Worm (Caenorhabditis elegans) whole organism, young adult: ENCODE measurements around the gene C49C8.2.

ENCODE experiments used
- B0261.1 ChIP-seq: sonication (generic microtip); optimal IDR thresholded peaks from 2 replicates; lab custom pipeline; 2016; ENCODE audit warnings: mild to moderate bottlenecking, missing genetic modification characterization, moderate library complexity, missing compliant biosample characterization
- B0336.3 ChIP-seq: fragments of 200-800 bp; sonication (Bioruptor generic); IDR thresholded peaks from 2 replicates; pipeline ENCODE4 v1.3.6; 2022; ENCODE audit warnings: missing genetic modification characterization, missing compliant biosample characterization
- F10E7.11 ChIP-seq: sonication (generic microtip); optimal IDR thresholded peaks from 2 replicates; lab custom pipeline; 2017; ENCODE audit warnings: mild to moderate bottlenecking, missing genetic modification characterization, moderate library complexity, missing compliant biosample characterization
- F22D6.2 ChIP-seq: sonication (generic microtip); optimal IDR thresholded peaks from 2 replicates; lab custom pipeline; 2016; ENCODE audit warnings: mild to moderate bottlenecking, missing genetic modification characterization, missing compliant biosample characterization
- F37B4.10 ChIP-seq: fragments of 200-800 bp; sonication (Bioruptor generic); IDR thresholded peaks from 2 replicates; pipeline ENCODE4 v1.3.6; 2022; ENCODE audit warnings: missing genetic modification characterization, missing compliant biosample characterization
- F39B2.1 ChIP-seq: fragments of 200-800 bp; sonication (Bioruptor generic); IDR thresholded peaks from 2 replicates; pipeline ENCODE4 v1.3.6; 2022; ENCODE audit warnings: missing genetic modification reagents, missing genetic modification characterization, missing compliant biosample characterization
- F49E8.2 ChIP-seq: sonication (generic microtip); optimal IDR thresholded peaks from 3 replicates; lab custom pipeline; 2017; ENCODE audit warnings: missing genetic modification characterization, mild to moderate bottlenecking, missing compliant biosample characterization, antibody characterized with exemption, moderate library complexity; ENCODE audit not compliant: insufficient read depth
- F52B5.7 ChIP-seq: sonication (generic microtip); optimal IDR thresholded peaks from 2 replicates; lab custom pipeline; 2016; ENCODE audit warnings: mild to moderate bottlenecking, missing genetic modification characterization, missing compliant biosample characterization
- F57C9.4 ChIP-seq: sonication (generic microtip); optimal IDR thresholded peaks from 2 replicates; lab custom pipeline; 2017; ENCODE audit warnings: mild to moderate bottlenecking, missing genetic modification characterization, missing compliant biosample characterization
- T07F8.4 ChIP-seq: sonication (generic microtip); optimal IDR thresholded peaks from 2 replicates; lab custom pipeline; 2016; ENCODE audit warnings: mild to moderate bottlenecking, missing genetic modification characterization, moderate library complexity, missing compliant biosample characterization
- Y53F4B.3 ChIP-seq: fragments of 200-800 bp; sonication (Bioruptor generic); IDR thresholded peaks from 2 replicates; pipeline ENCODE4 v1.3.6; 2022; ENCODE audit warnings: missing genetic modification reagents, missing genetic modification characterization, missing compliant biosample characterization
- Y56A3A.18 ChIP-seq: fragments of 200-800 bp; sonication (Bioruptor generic); IDR thresholded peaks from 2 replicates; pipeline ENCODE4 v1.3.6; 2022; ENCODE audit warnings: missing genetic modification reagents, missing genetic modification characterization, missing compliant biosample characterization
- aptf-3 ChIP-seq: fragments of 200-800 bp; sonication (Bioruptor generic); IDR thresholded peaks from 2 replicates; pipeline ENCODE4 v1.3.6; 2022; ENCODE audit warnings: missing genetic modification characterization, missing compliant biosample characterization
- atf-7 ChIP-seq: sonication (generic microtip); optimal IDR thresholded peaks from 2 replicates; lab custom pipeline; 2017; ENCODE audit warnings: mild to moderate bottlenecking, missing genetic modification characterization, missing compliant biosample characterization
- athp-1 ChIP-seq: sonication (generic microtip); optimal IDR thresholded peaks from 2 replicates; lab custom pipeline; 2017; ENCODE audit warnings: mild to moderate bottlenecking, missing genetic modification characterization, missing compliant biosample characterization
- attf-6 ChIP-seq: fragments of 200-800 bp; sonication (Bioruptor generic); IDR thresholded peaks from 2 replicates; pipeline ENCODE4 v1.3.6; 2022; ENCODE audit warnings: missing genetic modification reagents, missing genetic modification characterization, missing compliant biosample characterization
- ceh-91 ChIP-seq: fragments of 200-800 bp; sonication (Bioruptor generic); IDR thresholded peaks from 2 replicates; pipeline ENCODE4 v1.3.6; 2022; ENCODE audit warnings: missing genetic modification reagents, missing genetic modification characterization, missing compliant biosample characterization
- chd-7 ChIP-seq: sonication (generic microtip); optimal IDR thresholded peaks from 2 replicates; lab custom pipeline; 2016; ENCODE audit warnings: mild to moderate bottlenecking, missing genetic modification characterization, moderate library complexity, missing compliant biosample characterization
- die-1 ChIP-seq: sonication (generic microtip); optimal IDR thresholded peaks from 2 replicates; lab custom pipeline; 2016; ENCODE audit warnings: missing genotype, mild to moderate bottlenecking, missing genetic modification characterization, missing compliant biosample characterization
- efl-1 ChIP-seq: fragments of 150-350 bp; optimal IDR thresholded peaks from 2 replicates; lab custom pipeline; 2014; ENCODE audit warnings: missing biosample characterization, missing genetic modification reagents, missing genetic modification characterization
- egl-44 ChIP-seq: fragments of 200-800 bp; sonication (Bioruptor generic); IDR thresholded peaks from 2 replicates; pipeline ENCODE4 v1.3.6; 2022; ENCODE audit warnings: missing genetic modification reagents, missing genetic modification characterization, missing compliant biosample characterization
- ets-4 ChIP-seq: fragments of 200-800 bp; sonication (Bioruptor generic); optimal IDR thresholded peaks from 2 replicates; lab custom pipeline; 2018; ENCODE audit warnings: mild to moderate bottlenecking, missing genetic modification characterization, missing compliant biosample characterization
- hlh-12 ChIP-seq: sonication (generic microtip); optimal IDR thresholded peaks from 2 replicates; lab custom pipeline; 2016; ENCODE audit warnings: missing genetic modification characterization, missing compliant biosample characterization
- hsf-1 ChIP-seq: fragments of 200-800 bp; sonication (Bioruptor generic); IDR thresholded peaks from 2 replicates; pipeline ENCODE4 v1.3.6; 2022; ENCODE audit warnings: missing genetic modification reagents, missing genetic modification characterization, missing compliant biosample characterization
- lag-1 ChIP-seq: fragments of 200-800 bp; sonication (Bioruptor generic); IDR thresholded peaks from 2 replicates; pipeline ENCODE4 v1.3.6; 2022; ENCODE audit warnings: missing genetic modification reagents, missing genetic modification characterization, missing compliant biosample characterization
- let-526 ChIP-seq: fragments of 200-800 bp; sonication (Bioruptor generic); IDR thresholded peaks from 2 replicates; pipeline ENCODE4 v1.3.6; 2022; ENCODE audit warnings: missing genetic modification reagents, missing genetic modification characterization, missing compliant biosample characterization
- lin-40 ChIP-seq: sonication (generic microtip); optimal IDR thresholded peaks from 2 replicates; lab custom pipeline; 2016; ENCODE audit warnings: missing genetic modification characterization, mild to moderate bottlenecking, missing compliant biosample characterization, missing genotype, missing genetic modification reagents
- lin-54 ChIP-seq: fragments of 200-800 bp; sonication (Bioruptor generic); optimal IDR thresholded peaks from 2 replicates; lab custom pipeline; 2018; ENCODE audit warnings: mild to moderate bottlenecking, missing genetic modification characterization, missing compliant biosample characterization
- lsl-1 ChIP-seq: fragments of 200-800 bp; sonication (Bioruptor generic); optimal IDR thresholded peaks from 2 replicates; lab custom pipeline; 2018; ENCODE audit warnings: mild to moderate bottlenecking, missing genetic modification characterization, moderate library complexity, missing compliant biosample characterization
- madf-3 ChIP-seq: fragments of 200-800 bp; sonication (Bioruptor generic); IDR thresholded peaks from 2 replicates; pipeline ENCODE4 v1.3.6; 2022; ENCODE audit warnings: missing genetic modification reagents, missing genetic modification characterization, missing compliant biosample characterization
- mxl-1 ChIP-seq: sonication (generic microtip); optimal IDR thresholded peaks from 2 replicates; lab custom pipeline; 2016; ENCODE audit warnings: missing genetic modification characterization, missing compliant biosample characterization
- nfyb-1 ChIP-seq: fragments of 200-800 bp; sonication (Bioruptor generic); IDR thresholded peaks from 2 replicates; pipeline ENCODE4 v1.3.6; 2022; ENCODE audit warnings: missing genetic modification reagents, missing genetic modification characterization, missing compliant biosample characterization
- nhr-179 ChIP-seq: sonication (generic microtip); optimal IDR thresholded peaks from 2 replicates; lab custom pipeline; 2016; ENCODE audit warnings: mild to moderate bottlenecking, missing genetic modification characterization, missing compliant biosample characterization
- nhr-80 ChIP-seq: sonication (generic microtip); optimal IDR thresholded peaks from 2 replicates; lab custom pipeline; 2016; ENCODE audit warnings: missing genetic modification characterization, missing compliant biosample characterization
- rec-8 ChIP-seq, 2 experiments: sonication (generic microtip); optimal IDR thresholded peaks; 2 replicates each; lab custom pipeline; 2016; ENCODE audit warnings: mild to moderate bottlenecking in 2 of 2, missing genetic modification characterization in 2 of 2, missing genetic modification reagents in 2 of 2, missing genotype in 2 of 2, missing biosample characterization in 1 of 2, missing compliant biosample characterization in 1 of 2, moderate library complexity in 1 of 2
- sdz-38 ChIP-seq: sonication (generic microtip); optimal IDR thresholded peaks from 2 replicates; lab custom pipeline; 2016; ENCODE audit warnings: missing genotype, missing genetic modification characterization, missing compliant biosample characterization
- snpc-1.1 ChIP-seq: sonication (generic microtip); optimal IDR thresholded peaks from 2 replicates; lab custom pipeline; 2017; ENCODE audit warnings: missing genetic modification characterization, mild to moderate bottlenecking, missing compliant biosample characterization, antibody characterized with exemption, moderate library complexity, missing genotype, missing genetic modification reagents; ENCODE audit not compliant: insufficient read depth
- unc-130 ChIP-seq: sonication (generic microtip); optimal IDR thresholded peaks from 2 replicates; lab custom pipeline; 2016; ENCODE audit warnings: missing genetic modification reagents, missing genetic modification characterization, missing compliant biosample characterization
- ztf-18 ChIP-seq: sonication (generic microtip); optimal IDR thresholded peaks from 2 replicates; lab custom pipeline; 2016; ENCODE audit warnings: missing genotype, mild to moderate bottlenecking, missing genetic modification characterization, missing compliant biosample characterization
- ztf-26 ChIP-seq: sonication (generic microtip); optimal IDR thresholded peaks from 2 replicates; lab custom pipeline; 2017; ENCODE audit warnings: missing genetic modification characterization, missing compliant biosample characterization

C49C8.2 gene

ce11 chrIV:8630243-8630642 is 20.6 kb upstream of the C49C8.2 start:
- TF ChIP-seq ceh-91 (GFP tag; lab: Robert Waterston, UW) (no peak), F57C9.4 (tag; lab: Kevin White, UChicago) (no peak), F49E8.2 (tag; lab: Kevin White, UChicago) (no peak), F10E7.11 (no peak), F22D6.2 (no peak), sdz-38 (tag; lab: Kevin White, UChicago) (no peak), let-526 (GFP tag; lab: Robert Waterston, UW) (no peak), lsl-1 (no peak), aptf-3 (GFP tag; lab: Robert Waterston, UW) (no peak), die-1 (tag; lab: Kevin White, UChicago) (no peak), rec-8 (tag; optimal IDR thresholded peaks at IDR 0.05; lab: Kevin White, UChicago) (no peak)

ce11 chrIV:8631033-8631432 is 19.9 kb upstream of the C49C8.2 start, which contains the start of gene dgk-4:
Gene dgk-4 (plus strand): TSS chrIV:8631333.
- TF ChIP-seq B0261.1 (tag; lab: Kevin White, UChicago) (no peak), ets-4 (no peak), efl-1 (GFP tag; lab: Kevin White, UChicago) (no peak), nfyb-1 (GFP tag; lab: Robert Waterston, UW) (no peak), snpc-1.1 (tag; lab: Kevin White, UChicago) (no peak), Y53F4B.3 (GFP tag; lab: Robert Waterston, UW) (no peak), madf-3 (no peak), nhr-179 (tag; lab: Kevin White, UChicago) (no peak), atf-7 (no peak), lsl-1 (no peak), B0336.3 (GFP tag; lab: Robert Waterston, UW) (no peak), athp-1 (tag; lab: Kevin White, UChicago) (no peak), F52B5.7 (tag; lab: Kevin White, UChicago) (no peak), lin-40 (tag; lab: Kevin White, UChicago) (no peak), egl-44 (GFP tag; lab: Robert Waterston, UW) (no peak), chd-7 (no peak), T07F8.4 (tag; lab: Kevin White, UChicago) (no peak), unc-130 (GFP tag; lab: Kevin White, UChicago) (no peak), sdz-38 (tag; lab: Kevin White, UChicago) (no peak), hsf-1 (GFP tag; lab: Robert Waterston, UW) (no peak)

- TF ChIP-seq lin-54 (no peak), mxl-1 (tag; lab: Kevin White, UChicago) (no peak), F37B4.10 (no peak), B0336.3 (GFP tag; lab: Robert Waterston, UW) (no peak), F52B5.7 (tag; lab: Kevin White, UChicago) (no peak)
- TF ChIP-seq, all 124 proteins: peak for 0
These were observed 12.1 kb upstream of the C49C8.2 start, which contains the start of gene F42A9.9 for ce11 chrIV:8638761-8639160. Gene F42A9.9 (minus strand): TSS chrIV:8638861.

- no peak for TF ChIP-seq lag-1 (GFP tag; lab: Robert Waterston, UW)
- TF ChIP-seq die-1 (tag; lab: Kevin White, UChicago) = no peak
- no peak for TF ChIP-seq ets-4
- TF ChIP-seq mxl-1 (tag; lab: Kevin White, UChicago) = no peak
- no peak for TF ChIP-seq attf-6 (GFP tag; lab: Robert Waterston, UW)
- TF ChIP-seq F39B2.1 = no peak
- no peak for TF ChIP-seq hlh-12 (tag; lab: Kevin White, UChicago)
- TF ChIP-seq Y56A3A.18 = no peak
- TF ChIP-seq ztf-26 (tag; lab: Kevin White, UChicago) = no peak
- no peak for TF ChIP-seq ztf-18 (tag; lab: Kevin White, UChicago)
- no peak for TF ChIP-seq nhr-80 (tag; lab: Kevin White, UChicago)
These were observed 6.5 kb upstream of the C49C8.2 start, which contains the start of gene C49C8.3 for ce11 chrIV:8644432-8644831. Gene C49C8.3 (plus strand): TSS chrIV:8644732.
